Fruit fly (Drosophila melanogaster): ENCODE measurements around the gene Cyp1.

Gene Cyp1

dm6 chrX:16320197-16320921 is at the start of gene Cyp1:
TSS of gene Cyp1 (minus strand) at chrX:16320370.
- TF ChIP-seq pan (optimal IDR thresholded peaks at IDR 0.05) = no peak
- no peak for TF ChIP-seq CG8478 (optimal IDR thresholded peaks at IDR 0.05)
- TF ChIP-seq Dll (optimal IDR thresholded peaks at IDR 0.05) = no peak
- no peak for TF ChIP-seq psq (optimal IDR thresholded peaks at IDR 0.05)
- TF ChIP-seq usp (GFP tag; optimal IDR thresholded peaks at IDR 0.05) = no peak
- no peak for TF ChIP-seq EcR (GFP tag; optimal IDR thresholded peaks at IDR 0.05)

- TF ChIP-seq EcR (GFP tag; optimal IDR thresholded peaks at IDR 0.05) (no peak), CG8478 (optimal IDR thresholded peaks at IDR 0.05) (no peak), Dll (optimal IDR thresholded peaks at IDR 0.05) (no peak)
Measured at dm6 chrX:16368585-16368984, 48.4 kb upstream of the Cyp1 start.

DNA sequence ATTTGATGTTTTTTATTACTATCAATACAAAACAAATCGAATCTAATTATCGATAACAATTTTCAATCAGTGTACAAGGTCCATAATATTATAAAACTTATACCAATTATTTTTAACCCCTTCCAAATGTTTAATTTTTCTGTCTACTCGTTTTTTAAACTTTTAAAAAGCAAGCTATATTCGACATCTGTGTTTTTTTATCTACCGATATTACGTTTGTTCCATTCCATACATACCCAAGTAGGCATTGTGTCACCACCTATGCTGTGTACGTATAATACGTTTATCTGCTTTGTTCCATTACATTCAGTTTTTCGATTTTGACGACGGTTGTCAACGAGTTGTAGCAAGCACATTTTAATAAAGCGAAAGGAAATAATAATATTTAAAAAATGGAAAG is 41.1 kb upstream of the Cyp1 start, which contains the start of gene nonA:
Gene nonA, plus strand, starts transcription at position 264 of the 400 bp plus-strand sequence.
- TF ChIP-seq EcR (GFP tag; optimal IDR thresholded peaks at IDR 0.05) = no peak
- TF ChIP-seq pan (optimal IDR thresholded peaks at IDR 0.05) = no peak
- TF ChIP-seq psq (optimal IDR thresholded peaks at IDR 0.05) = no peak
- TF ChIP-seq Dll (optimal IDR thresholded peaks at IDR 0.05) = no peak
- TF ChIP-seq usp (GFP tag; optimal IDR thresholded peaks at IDR 0.05) = no peak
- no peak for TF ChIP-seq CG8478 (optimal IDR thresholded peaks at IDR 0.05)

- TF ChIP-seq usp (GFP tag; optimal IDR thresholded peaks at IDR 0.05) (no peak), Dll (optimal IDR thresholded peaks at IDR 0.05) (no peak), psq (optimal IDR thresholded peaks at IDR 0.05) (no peak), EcR (GFP tag; optimal IDR thresholded peaks at IDR 0.05) (no peak), pan (optimal IDR thresholded peaks at IDR 0.05) (no peak), CG8478 (optimal IDR thresholded peaks at IDR 0.05) (no peak)
Measured at dm6 chrX:16358670-16359320, 38.6 kb upstream of the Cyp1 start, which contains the start of the genes U2af50 and PIG-Q. TSS of gene U2af50 (minus strand) at chrX:16359039. TSS of gene PIG-Q (plus strand) at chrX:16359143.

dm6 chrX:16350062-16350461 is 29.9 kb upstream of the Cyp1 start, which contains the start of gene sl:
TSS of gene sl (plus strand) at chrX:16350315.
- no peak for TF ChIP-seq EcR (GFP tag; optimal IDR thresholded peaks at IDR 0.05)
- no peak for TF ChIP-seq psq (optimal IDR thresholded peaks at IDR 0.05)
- TF ChIP-seq pan (optimal IDR thresholded peaks at IDR 0.05) = no peak
- no peak for TF ChIP-seq usp (GFP tag; optimal IDR thresholded peaks at IDR 0.05)

dm6 chrX:16335107-16335642 is 15.0 kb upstream of the Cyp1 start:
- no peak for TF ChIP-seq usp (GFP tag; optimal IDR thresholded peaks at IDR 0.05)
- no peak for TF ChIP-seq pan (optimal IDR thresholded peaks at IDR 0.05)
- TF ChIP-seq Dll (optimal IDR thresholded peaks at IDR 0.05) = no peak
- TF ChIP-seq psq (optimal IDR thresholded peaks at IDR 0.05) = no peak
- TF ChIP-seq EcR (GFP tag; optimal IDR thresholded peaks at IDR 0.05) = no peak
- TF ChIP-seq CG8478 (optimal IDR thresholded peaks at IDR 0.05) = no peak

- TF ChIP-seq psq (optimal IDR thresholded peaks at IDR 0.05) (no peak), CG8478 (optimal IDR thresholded peaks at IDR 0.05) (no peak), usp (GFP tag; optimal IDR thresholded peaks at IDR 0.05) (no peak), pan (optimal IDR thresholded peaks at IDR 0.05) (no peak), EcR (GFP tag; optimal IDR thresholded peaks at IDR 0.05) (no peak), Dll (optimal IDR thresholded peaks at IDR 0.05) (no peak)
Measured at dm6 chrX:16334251-16334860, 14.2 kb upstream of the Cyp1 start.

DNA sequence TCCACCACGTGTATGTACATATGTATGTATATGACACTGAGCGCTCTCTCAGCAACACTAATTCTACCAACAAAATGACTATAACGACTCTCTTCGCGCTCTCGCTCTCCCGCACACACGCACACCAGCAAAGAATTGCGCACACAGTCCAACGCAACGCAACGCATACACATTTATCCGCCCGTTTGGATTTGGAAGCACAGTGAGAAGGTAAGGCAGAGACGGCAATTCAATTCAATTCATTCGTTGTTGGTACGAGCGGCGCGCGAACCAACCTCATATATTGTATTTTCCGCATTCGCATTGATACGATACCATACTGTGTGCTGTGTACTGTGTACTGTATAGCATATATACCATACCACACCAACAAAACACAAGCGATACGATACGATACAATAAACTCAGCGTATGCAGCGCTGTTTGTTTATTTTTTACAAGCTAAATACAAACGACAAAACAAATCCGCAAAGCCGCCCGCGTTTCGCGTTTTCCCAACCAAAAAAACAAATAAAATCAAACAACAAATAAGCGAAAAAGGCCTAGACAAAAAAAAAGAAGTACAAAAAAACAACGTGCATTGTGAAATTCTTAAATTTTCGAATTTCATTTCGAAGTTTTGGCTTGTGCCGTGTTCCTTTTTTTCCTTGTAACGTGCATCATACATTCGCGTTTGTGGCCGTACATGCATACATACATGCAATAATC is 13.4 kb upstream of the Cyp1 start, which contains the start of the genes CG9921 and Dsp1:
Gene CG9921, minus strand, starts transcription at position 167 of the 708 bp plus-strand sequence.
Gene Dsp1, plus strand, starts transcription at position 179 of the 708 bp plus-strand sequence.
- no peak for TF ChIP-seq Dll (optimal IDR thresholded peaks at IDR 0.05)
- TF ChIP-seq psq (optimal IDR thresholded peaks at IDR 0.05) = no peak
- TF ChIP-seq EcR (GFP tag; optimal IDR thresholded peaks at IDR 0.05) = no peak
- no peak for TF ChIP-seq CG8478 (optimal IDR thresholded peaks at IDR 0.05)
- TF ChIP-seq pan (optimal IDR thresholded peaks at IDR 0.05) = no peak
- no peak for TF ChIP-seq usp (GFP tag; optimal IDR thresholded peaks at IDR 0.05)

dm6 chrX:16332615-16333288 is 12.6 kb upstream of the Cyp1 start:
- no peak for TF ChIP-seq usp (GFP tag; optimal IDR thresholded peaks at IDR 0.05)

- no peak for TF ChIP-seq CG8478 (optimal IDR thresholded peaks at IDR 0.05)
Measured at dm6 chrX:16331562-16332233, 11.5 kb upstream of the Cyp1 start.

- no peak for TF ChIP-seq psq (optimal IDR thresholded peaks at IDR 0.05)
- TF ChIP-seq CG8478 (optimal IDR thresholded peaks at IDR 0.05) = no peak
- TF ChIP-seq EcR (GFP tag; optimal IDR thresholded peaks at IDR 0.05) = no peak
- TF ChIP-seq pan (optimal IDR thresholded peaks at IDR 0.05) = no peak
Measured at dm6 chrX:16330659-16331058, 10.5 kb upstream of the Cyp1 start, which contains the start of gene CG9919. TSS of gene CG9919 (minus strand) at chrX:16330759.

Data from whole organism.